Fruit fly (Drosophila melanogaster) whole organism, embryonic: Measurements from ENCODE around the gene CecB.

ENCODE experiments used
- Asciz ChIP-seq: fragments of 200-800 bp; sonication (Bioruptor generic); optimal IDR thresholded peaks from 2 replicates; lab custom pipeline; 2017; ENCODE audit warnings: missing biosample characterization, mild to moderate bottlenecking, missing genetic modification characterization, missing genetic modification reagents
- CG10147 ChIP-seq: fragments of 200-800 bp; sonication (Bioruptor generic); optimal IDR thresholded peaks from 2 replicates; lab custom pipeline; 2019; ENCODE audit warnings: missing biosample characterization, mild to moderate bottlenecking, missing genetic modification characterization, moderate library complexity
- CG11398 ChIP-seq: fragments of 200-800 bp; sonication (Bioruptor generic); optimal IDR thresholded peaks from 2 replicates; lab custom pipeline; 2016; ENCODE audit warnings: missing biosample characterization, missing genetic modification characterization
- CG11723 ChIP-seq: fragments of 200-800 bp; sonication (Bioruptor generic); optimal IDR thresholded peaks from 2 replicates; lab custom pipeline; 2017; ENCODE audit warnings: missing biosample characterization, mild to moderate bottlenecking, missing genetic modification characterization
- CG12071 ChIP-seq: fragments of 200-800 bp; sonication (Bioruptor generic); optimal IDR thresholded peaks from 3 replicates; lab custom pipeline; 2018; ENCODE audit warnings: missing biosample characterization, mild to moderate bottlenecking, missing genetic modification characterization
- CG1529 ChIP-seq: fragments of 200-800 bp; sonication (Bioruptor generic); optimal IDR thresholded peaks from 3 replicates; lab custom pipeline; 2018; ENCODE audit warnings: missing biosample characterization, missing genetic modification characterization
- CG16813 ChIP-seq: fragments of 200-800 bp; sonication (Bioruptor generic); IDR thresholded peaks from 3 replicates; pipeline ENCODE4 v1.3.6; 2022; ENCODE audit warnings: missing biosample characterization, missing genetic modification characterization; ENCODE audit not compliant: partially characterized antibody
- CG2120 ChIP-seq: fragments of 200-800 bp; sonication (Bioruptor generic); optimal IDR thresholded peaks from 3 replicates; lab custom pipeline; 2016; ENCODE audit warnings: missing biosample characterization, missing genetic modification characterization
- CG2875 ChIP-seq: fragments of 200-800 bp; sonication (Bioruptor generic); optimal IDR thresholded peaks from 2 replicates; lab custom pipeline; 2017; ENCODE audit warnings: missing biosample characterization, mild to moderate bottlenecking, missing genetic modification characterization, missing genetic modification reagents
- CG31224 ChIP-seq: fragments of 200-800 bp; sonication (Bioruptor generic); IDR thresholded peaks from 2 replicates; pipeline ENCODE4 v1.3.6; 2022; ENCODE audit warnings: missing biosample characterization, missing genetic modification characterization
- CG33557 ChIP-seq: fragments of 200-800 bp; sonication (Bioruptor generic); optimal IDR thresholded peaks from 2 replicates; lab custom pipeline; 2019; ENCODE audit warnings: missing biosample characterization, mild to moderate bottlenecking, missing genetic modification characterization, moderate library complexity
- CG34224 ChIP-seq: fragments of 200-800 bp; sonication (Bioruptor generic); IDR thresholded peaks from 3 replicates; pipeline ENCODE4 v1.3.6; 2022; ENCODE audit warnings: missing biosample characterization, missing genetic modification characterization; ENCODE audit not compliant: partially characterized antibody
- CG4617 ChIP-seq: fragments of 200-800 bp; sonication (Bioruptor generic); optimal IDR thresholded peaks from 3 replicates; lab custom pipeline; 2016; ENCODE audit warnings: missing biosample characterization, missing genetic modification characterization, borderline replicate concordance
- CG6654 ChIP-seq: fragments of 200-800 bp; sonication (Bioruptor generic); optimal IDR thresholded peaks from 2 replicates; lab custom pipeline; 2017; ENCODE audit warnings: missing biosample characterization, mild to moderate bottlenecking, missing genetic modification characterization
- CG8089 ChIP-seq: fragments of 200-800 bp; sonication (Bioruptor generic); optimal IDR thresholded peaks from 3 replicates; lab custom pipeline; 2016; ENCODE audit warnings: missing biosample characterization, missing genetic modification characterization
- CG8478 ChIP-seq: fragments of >200 bp; optimal IDR thresholded peaks from 2 replicates; lab custom pipeline; 2018
- D ChIP-seq, 2 experiments: fragments of 200-800 bp in 1 of 2; fragments of >200 bp in 1 of 2; sonication (Bioruptor generic) in 1 of 2; optimal IDR thresholded peaks; 2 replicates in 1 of 2; 3 replicates in 1 of 2; lab custom pipeline; 2017; ENCODE audit warnings: mild to moderate bottlenecking in 1 of 2, missing biosample characterization in 1 of 2, missing genetic modification characterization in 1 of 2, missing genetic modification reagents in 1 of 2
- Dek ChIP-seq: fragments of 200-800 bp; sonication (Bioruptor generic); optimal IDR thresholded peaks from 3 replicates; lab custom pipeline; 2019; ENCODE audit warnings: missing biosample characterization, mild to moderate bottlenecking, missing genetic modification characterization, moderate library complexity
- Dp ChIP-seq: fragments of 200-800 bp; sonication (Bioruptor generic); optimal IDR thresholded peaks from 2 replicates; lab custom pipeline; 2018; ENCODE audit warnings: missing biosample characterization, mild to moderate bottlenecking, missing genetic modification characterization, moderate library complexity
- E2f1 ChIP-seq: fragments of 200-800 bp; sonication (Bioruptor generic); IDR thresholded peaks from 2 replicates; pipeline ENCODE4 v1.3.6; 2022; ENCODE audit warnings: missing biosample characterization, missing genetic modification characterization
- HLH54F ChIP-seq: fragments of 200-800 bp; sonication (Bioruptor generic); optimal IDR thresholded peaks from 3 replicates; lab custom pipeline; 2016; ENCODE audit warnings: missing biosample characterization, missing genetic modification characterization
- Lpt ChIP-seq: fragments of >200 bp; optimal IDR thresholded peaks from 2 replicates; lab custom pipeline; 2018; ENCODE audit warnings: missing biosample characterization, missing genetic modification characterization
- Max ChIP-seq: fragments of 200-800 bp; sonication (Bioruptor generic); optimal IDR thresholded peaks from 2 replicates; lab custom pipeline; 2016; ENCODE audit warnings: missing biosample characterization, mild to moderate bottlenecking, missing genetic modification characterization
- Rx ChIP-seq: fragments of 200-800 bp; sonication (Bioruptor generic); IDR thresholded peaks from 2 replicates; pipeline ENCODE4 v1.3.6; 2022; ENCODE audit warnings: missing biosample characterization, missing genetic modification characterization
- TFAM ChIP-seq: fragments of 200-800 bp; sonication (Bioruptor generic); optimal IDR thresholded peaks from 2 replicates; lab custom pipeline; 2017; ENCODE audit warnings: missing biosample characterization, missing genetic modification characterization, inconsistent platforms
- Taf1 ChIP-seq: fragments of 200-800 bp; sonication (Bioruptor generic); IDR thresholded peaks from 2 replicates; pipeline ENCODE4 v1.3.6; 2022; ENCODE audit warnings: missing biosample characterization, missing genetic modification characterization
- Usf ChIP-seq: fragments of 200-800 bp; sonication (Bioruptor generic); optimal IDR thresholded peaks from 2 replicates; lab custom pipeline; 2017; ENCODE audit warnings: missing genotype, missing biosample characterization, missing genetic modification characterization
- Xbp1 ChIP-seq: fragments of 200-800 bp; sonication (Bioruptor generic); optimal IDR thresholded peaks from 3 replicates; lab custom pipeline; 2016; ENCODE audit warnings: missing biosample characterization, mild to moderate bottlenecking, missing genetic modification characterization
- al ChIP-seq: fragments of 200-800 bp; sonication (Bioruptor generic); IDR thresholded peaks from 2 replicates; pipeline ENCODE4 v1.3.6; 2022; ENCODE audit warnings: missing biosample characterization, missing genetic modification characterization
- ase ChIP-seq: fragments of 200-800 bp; sonication (Bioruptor generic); IDR thresholded peaks from 3 replicates; pipeline ENCODE4 v1.3.6; 2022; ENCODE audit warnings: missing biosample characterization, missing genetic modification characterization
- cg ChIP-seq: fragments of 200-800 bp; sonication (Bioruptor generic); optimal IDR thresholded peaks from 3 replicates; lab custom pipeline; 2019; ENCODE audit warnings: missing biosample characterization, mild to moderate bottlenecking, missing genetic modification characterization, moderate library complexity
- corto ChIP-seq: fragments of 200-800 bp; sonication (Bioruptor generic); optimal IDR thresholded peaks from 2 replicates; lab custom pipeline; 2016; ENCODE audit warnings: missing biosample characterization, mild to moderate bottlenecking, missing genetic modification characterization, moderate library complexity
- dysf ChIP-seq: fragments of 200-800 bp; sonication (Bioruptor generic); IDR thresholded peaks from 3 replicates; pipeline ENCODE4 v1.3.6; 2022; ENCODE audit warnings: missing biosample characterization, missing genetic modification characterization
- gce ChIP-seq: fragments of 200-800 bp; sonication (Bioruptor generic); IDR thresholded peaks from 3 replicates; pipeline ENCODE4 v1.3.6; 2022; ENCODE audit warnings: missing biosample characterization, missing genetic modification characterization
- ken ChIP-seq: fragments of 200-800 bp; sonication (Bioruptor generic); IDR thresholded peaks from 3 replicates; pipeline ENCODE4 v1.3.6; 2022; ENCODE audit warnings: missing biosample characterization, missing genetic modification characterization
- lbe ChIP-seq: fragments of 200-800 bp; sonication (Bioruptor generic); optimal IDR thresholded peaks from 2 replicates; lab custom pipeline; 2016; ENCODE audit warnings: missing biosample characterization, mild to moderate bottlenecking, missing genetic modification characterization
- mam ChIP-seq: fragments of 200-800 bp; sonication (Bioruptor generic); optimal IDR thresholded peaks from 3 replicates; lab custom pipeline; 2016; ENCODE audit warnings: missing biosample characterization, missing genetic modification characterization
- nerfin-1 ChIP-seq: fragments of 200-800 bp; sonication (Bioruptor generic); optimal IDR thresholded peaks from 3 replicates; lab custom pipeline; 2019; ENCODE audit warnings: missing biosample characterization, mild to moderate bottlenecking, missing genetic modification characterization, moderate library complexity
- nerfin-2 ChIP-seq: fragments of 200-800 bp; sonication (Bioruptor generic); IDR thresholded peaks from 2 replicates; pipeline ENCODE4 v1.3.6; 2022; ENCODE audit warnings: missing biosample characterization, missing genetic modification characterization; ENCODE audit not compliant: partially characterized antibody
- odd ChIP-seq: fragments of 200-800 bp; sonication (Bioruptor generic); optimal IDR thresholded peaks from 2 replicates; lab custom pipeline; 2017; ENCODE audit warnings: missing biosample characterization, mild to moderate bottlenecking, missing genetic modification characterization
- pfk ChIP-seq: fragments of 200-800 bp; sonication (Bioruptor generic); optimal IDR thresholded peaks from 2 replicates; lab custom pipeline; 2018; ENCODE audit warnings: missing biosample characterization, mild to moderate bottlenecking, missing genetic modification characterization, moderate library complexity
- pho ChIP-seq: fragments of 200-800 bp; sonication (Bioruptor generic); optimal IDR thresholded peaks from 2 replicates; lab custom pipeline; 2016; ENCODE audit warnings: missing biosample characterization, missing genetic modification characterization
- salm ChIP-seq: fragments of 200-800 bp; sonication (Bioruptor generic); optimal IDR thresholded peaks from 2 replicates; lab custom pipeline; 2018; ENCODE audit warnings: missing biosample characterization, mild to moderate bottlenecking, missing genetic modification characterization
- slou ChIP-seq: fragments of 200-800 bp; sonication (Bioruptor generic); optimal IDR thresholded peaks from 3 replicates; lab custom pipeline; 2016; ENCODE audit warnings: missing biosample characterization, missing genetic modification characterization
- tap ChIP-seq: fragments of 200-800 bp; optimal IDR thresholded peaks from 3 replicates; lab custom pipeline; 2019; ENCODE audit warnings: missing biosample characterization, mild to moderate bottlenecking, missing genetic modification characterization, moderate library complexity
- tna ChIP-seq: fragments of 200-800 bp; sonication (Bioruptor generic); IDR thresholded peaks from 2 replicates; pipeline ENCODE4 v1.3.6; 2022; ENCODE audit warnings: missing biosample characterization, missing genetic modification characterization; ENCODE audit not compliant: partially characterized antibody
- trh ChIP-seq: fragments of 200-800 bp; sonication (Bioruptor generic); optimal IDR thresholded peaks from 2 replicates; lab custom pipeline; 2016; ENCODE audit warnings: missing biosample characterization, missing genetic modification characterization
- ttk ChIP-seq: fragments of 200-800 bp; sonication (Bioruptor generic); IDR thresholded peaks from 2 replicates; pipeline ENCODE4 v2.1.2; 2022; ENCODE audit warnings: missing biosample characterization, missing genetic modification characterization
- usp ChIP-seq: fragments of >200 bp; optimal IDR thresholded peaks from 2 replicates; lab custom pipeline; 2017; ENCODE audit warnings: missing biosample characterization, missing genetic modification characterization
- vnd ChIP-seq: fragments of 200-800 bp; sonication (Bioruptor generic); IDR thresholded peaks from 3 replicates; pipeline ENCODE4 v1.3.6; 2022; ENCODE audit warnings: missing biosample characterization, missing genetic modification characterization; ENCODE audit not compliant: partially characterized antibody

Gene CecB

DNA sequence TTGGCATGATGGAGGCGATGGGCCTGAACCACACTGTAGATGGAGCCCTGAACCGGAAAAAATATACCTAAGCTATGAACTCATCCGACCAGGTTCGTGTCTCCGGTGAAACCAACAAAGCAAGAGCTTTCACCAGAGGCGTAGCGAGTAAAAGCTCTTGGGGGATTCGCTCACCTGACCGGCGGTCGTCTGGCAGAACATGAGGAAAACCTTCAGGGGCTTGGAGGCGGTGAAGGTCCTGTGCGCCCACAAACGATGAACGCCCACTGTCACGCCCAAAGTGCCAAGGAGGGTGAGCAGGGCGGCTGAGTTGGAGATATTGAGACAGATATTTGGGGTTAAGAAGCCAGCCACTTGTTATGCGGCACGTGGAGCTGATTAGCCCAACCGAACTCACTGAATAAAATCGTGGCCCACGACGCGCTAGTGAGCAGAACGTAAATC, 18.0 kb downstream of the CecB start (continued):
- TF ChIP-seq tna (GFP tag; lab: Robert Waterston, UW) (0 out of 2 replicates have a peak, but pooled peaks have one; percentile 25), Rx (GFP tag; lab: Robert Waterston, UW) (0 out of 2 replicates have a peak, but pooled peaks have one; percentile 16), CG12071 (GFP tag; lab: Kevin White, UChicago) (peak; percentile 35), pfk (no peak), CG34224 (GFP tag; lab: Robert Waterston, UW) (no peak), CG6654 (no peak), trh (GFP tag; lab: Kevin White, UChicago) (no peak), ttk (GFP tag; lab: Robert Waterston, UW) (0 out of 2 replicates have a peak, but pooled peaks have one; percentile 20), ken (GFP tag; lab: Robert Waterston, UW) (peak; percentile 68; the same call in 2 of the 3 replicates), ase (GFP tag; lab: Robert Waterston, UW) (peak; percentile 43; the same call in 1 of the 3 replicates), CG8478 (no peak), lbe (GFP tag; lab: Kevin White, UChicago) (no peak), CG33557 (GFP tag; lab: Kevin White, UChicago) (no peak), cg (GFP tag; lab: Kevin White, UChicago) (no peak), CG10147 (GFP tag; lab: Kevin White, UChicago) (peak; percentile 41), CG4617 (GFP tag; lab: Kevin White, UChicago) (no peak), CG11398 (peak; percentile 16), slou (GFP tag; lab: Kevin White, UChicago) (no peak), Lpt (GFP tag; lab: Kevin White, UChicago) (no peak), Usf (GFP tag; lab: Kevin White, UChicago) (peak; percentile 8), salm (tag; lab: Kevin White, UChicago) (no peak), CG11723 (GFP tag; lab: Kevin White, UChicago) (no peak), nerfin-1 (peak; percentile 12), Asciz (GFP tag; lab: Kevin White, UChicago) (no peak), nerfin-2 (GFP tag; lab: Robert Waterston, UW) (no peak), Dek (tag; lab: Kevin White, UChicago) (peak; percentile 46), corto (GFP tag; lab: Kevin White, UChicago) (no peak), pho (GFP tag; lab: Kevin White, UChicago) (peak; percentile 48), Taf1 (GFP tag; lab: Robert Waterston, UW) (peak; percentile 21; the same call in 1 of the 2 replicates), TFAM (GFP tag; lab: Kevin White, UChicago) (no peak), tap (tag; lab: Kevin White, UChicago) (no peak), usp (no peak), CG1529 (GFP tag; lab: Kevin White, UChicago) (no peak), CG8089 (GFP tag; lab: Kevin White, UChicago) (no peak), Max (GFP tag; lab: Kevin White, UChicago) (peak; percentile 25), D (optimal IDR thresholded peaks at IDR 0.05; lab: Kevin White, UChicago) (no peak), D (GFP tag; optimal IDR thresholded peaks at IDR 0.05; lab: Kevin White, UChicago) (no peak), odd (GFP tag; lab: Kevin White, UChicago) (no peak), gce (GFP tag; lab: Robert Waterston, UW) (0 out of 3 replicates have a peak, but pooled peaks have one; percentile 46), CG2875 (no peak), CG2120 (GFP tag; lab: Kevin White, UChicago) (peak; percentile 79), dysf (GFP tag; lab: Robert Waterston, UW) (peak; percentile 68), vnd (GFP tag; lab: Robert Waterston, UW) (no peak), al (GFP tag; lab: Robert Waterston, UW) (peak; percentile 69), Xbp1 (peak; percentile 62), CG16813 (GFP tag; lab: Robert Waterston, UW) (no peak), HLH54F (GFP tag; lab: Kevin White, UChicago) (peak; percentile 60), Dp (GFP tag; lab: Kevin White, UChicago) (peak; percentile 3), mam (GFP tag; lab: Kevin White, UChicago) (no peak), E2f1 (GFP tag; lab: Robert Waterston, UW) (peak; percentile 55), CG31224 (GFP tag; lab: Robert Waterston, UW) (peak; percentile 47; the same call in 1 of the 2 replicates)
